Worm (Caenorhabditis elegans): ENCODE results near the gene dnpp-1.

dnpp-1 gene

DNA sequence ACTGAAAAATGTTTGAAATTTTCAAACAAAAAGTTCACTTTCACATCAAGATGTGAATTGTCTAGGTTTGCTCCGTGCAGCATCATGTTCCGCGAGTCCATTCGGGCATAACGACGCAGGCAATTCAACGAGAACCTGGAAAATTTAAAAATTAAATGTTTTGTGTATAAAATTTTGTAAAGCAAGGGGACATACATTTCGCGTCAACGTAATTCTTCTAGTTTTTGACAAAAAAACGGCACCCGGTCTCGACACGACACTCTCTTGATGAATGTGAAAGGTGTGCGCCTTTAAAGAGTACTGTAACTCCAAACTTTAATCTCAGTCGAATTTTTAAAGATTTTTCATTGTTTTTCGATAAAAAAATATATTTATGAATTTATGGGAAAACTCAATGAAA lies 29.6 kb downstream of the dnpp-1 start, which contains the start of gene R12B2.6:
TSS of gene R12B2.6 (minus strand) at position 101 of the 400 bp plus-strand sequence.
- TF ChIP-seq scrt-1 (GFP tag; IDR thresholded peaks at IDR 0.05) (no peak), hnd-1 (tag; optimal IDR thresholded peaks at IDR 0.05) (no peak), flt-1 (GFP tag; IDR thresholded peaks at IDR 0.05) (no peak), ceh-36 (tag; optimal IDR thresholded peaks at IDR 0.05) (no peak), ets-7 (tag; optimal IDR thresholded peaks at IDR 0.05) (no peak), hmbx-1 (tag; optimal IDR thresholded peaks at IDR 0.05) (no peak)

ce11 chrIII:5833376-5833775 lies 30.2 kb downstream of the dnpp-1 start, which contains the start of the genes R12B2.13 and mdt-15:
Gene R12B2.13 (minus strand): TSS chrIII:5833476.
Gene mdt-15 (minus strand): TSS chrIII:5833751.
- no peak for TF ChIP-seq aly-1 (tag; optimal IDR thresholded peaks at IDR 0.05)
- no peak for TF ChIP-seq tra-4 (tag; optimal IDR thresholded peaks at IDR 0.05)

- no peak for TF ChIP-seq ceh-13 (GFP tag; optimal IDR thresholded peaks at IDR 0.05)
- TF ChIP-seq scrt-1 (GFP tag; IDR thresholded peaks at IDR 0.05), result no peak
- no peak for TF ChIP-seq ceh-36 (tag; optimal IDR thresholded peaks at IDR 0.05)
- no peak for TF ChIP-seq ama-1 (optimal IDR thresholded peaks at IDR 0.05)
- TF ChIP-seq tbx-37 (GFP tag; conservative IDR thresholded peaks at IDR 0.05), result no peak
- TF ChIP-seq pes-1 (GFP tag; IDR thresholded peaks at IDR 0.05), result no peak
- TF ChIP-seq hmg-4 (GFP tag; optimal IDR thresholded peaks at IDR 0.05), result no peak
- TF ChIP-seq hnd-1 (tag; optimal IDR thresholded peaks at IDR 0.05), result no peak
- no peak for TF ChIP-seq ets-7 (tag; optimal IDR thresholded peaks at IDR 0.05)
- TF ChIP-seq hmbx-1 (tag; optimal IDR thresholded peaks at IDR 0.05), result no peak
- TF ChIP-seq B0310.2 (tag; optimal IDR thresholded peaks at IDR 0.05), result no peak
- TF ChIP-seq tbx-11 (GFP tag; IDR thresholded peaks at IDR 0.05), result no peak
- no peak for TF ChIP-seq F13C5.2 (tag; optimal IDR thresholded peaks at IDR 0.05)
- TF ChIP-seq flt-1 (GFP tag; IDR thresholded peaks at IDR 0.05), result no peak
- TF ChIP-seq tra-4 (tag; optimal IDR thresholded peaks at IDR 0.05), result no peak
- no peak for TF ChIP-seq aly-1 (tag; optimal IDR thresholded peaks at IDR 0.05)
- TF ChIP-seq sea-1 (GFP tag; conservative IDR thresholded peaks at IDR 0.05), result no peak
Observed at ce11 chrIII:5832442-5832841, 31.2 kb downstream of the dnpp-1 start.

- TF ChIP-seq aly-1 (tag; optimal IDR thresholded peaks at IDR 0.05) (no peak), tra-4 (tag; optimal IDR thresholded peaks at IDR 0.05) (no peak), hmbx-1 (tag; optimal IDR thresholded peaks at IDR 0.05) (no peak), sea-1 (GFP tag; conservative IDR thresholded peaks at IDR 0.05) (no peak), flt-1 (GFP tag; IDR thresholded peaks at IDR 0.05) (no peak), ama-1 (optimal IDR thresholded peaks at IDR 0.05) (no peak), pes-1 (GFP tag; IDR thresholded peaks at IDR 0.05) (no peak), hnd-1 (tag; optimal IDR thresholded peaks at IDR 0.05) (no peak), B0310.2 (tag; optimal IDR thresholded peaks at IDR 0.05) (no peak), ets-7 (tag; optimal IDR thresholded peaks at IDR 0.05) (no peak), ceh-36 (tag; optimal IDR thresholded peaks at IDR 0.05) (no peak), hmg-4 (GFP tag; optimal IDR thresholded peaks at IDR 0.05) (no peak), tbx-11 (GFP tag; IDR thresholded peaks at IDR 0.05) (no peak), F13C5.2 (tag; optimal IDR thresholded peaks at IDR 0.05) (no peak), scrt-1 (GFP tag; IDR thresholded peaks at IDR 0.05) (no peak), ceh-13 (GFP tag; optimal IDR thresholded peaks at IDR 0.05) (no peak), tbx-37 (GFP tag; conservative IDR thresholded peaks at IDR 0.05) (no peak)
Observed at ce11 chrIII:5828065-5828464, 35.5 kb downstream of the dnpp-1 start.

DNA sequence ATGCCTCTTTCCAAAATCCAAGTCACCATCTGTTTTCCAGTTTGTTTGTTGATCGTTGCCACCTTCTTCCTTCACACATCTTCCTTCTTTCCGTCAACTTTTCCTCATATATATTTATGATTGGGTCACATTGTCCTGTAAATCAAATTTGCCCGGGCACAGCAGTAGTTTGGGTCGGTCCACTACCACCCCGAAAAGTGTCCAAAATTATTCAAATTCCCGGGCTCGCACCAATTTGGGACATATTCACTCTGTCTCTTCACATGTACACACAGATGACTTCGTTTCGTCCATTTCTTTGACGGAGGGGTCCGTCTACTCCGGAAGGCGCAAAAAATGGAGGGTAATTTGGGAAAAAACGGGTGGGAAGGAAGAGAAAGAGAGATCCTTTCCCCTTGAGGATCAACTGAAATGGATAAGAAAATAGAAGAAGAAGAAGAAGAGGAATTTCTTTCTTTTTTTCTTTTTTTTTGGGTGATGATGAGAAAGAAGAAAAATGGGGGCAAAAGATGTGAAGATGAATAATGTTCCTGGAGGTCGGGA lies 36.6 kb downstream of the dnpp-1 start:
- no peak for TF ChIP-seq tbx-37 (GFP tag; conservative IDR thresholded peaks at IDR 0.05)
- TF ChIP-seq ceh-13 (GFP tag; optimal IDR thresholded peaks at IDR 0.05), result no peak
- TF ChIP-seq hnd-1 (tag; optimal IDR thresholded peaks at IDR 0.05), result no peak
- TF ChIP-seq flt-1 (GFP tag; IDR thresholded peaks at IDR 0.05), result no peak
- no peak for TF ChIP-seq ceh-36 (tag; optimal IDR thresholded peaks at IDR 0.05)
- TF ChIP-seq F13C5.2 (tag; optimal IDR thresholded peaks at IDR 0.05), result no peak
- TF ChIP-seq B0310.2 (tag; optimal IDR thresholded peaks at IDR 0.05), result no peak
- TF ChIP-seq ets-7 (tag; optimal IDR thresholded peaks at IDR 0.05), result no peak
- no peak for TF ChIP-seq sea-1 (GFP tag; conservative IDR thresholded peaks at IDR 0.05)

- TF ChIP-seq aly-1 (tag; optimal IDR thresholded peaks at IDR 0.05) (no peak), ama-1 (optimal IDR thresholded peaks at IDR 0.05) (no peak), F13C5.2 (tag; optimal IDR thresholded peaks at IDR 0.05) (no peak), ceh-36 (tag; optimal IDR thresholded peaks at IDR 0.05) (no peak), tbx-37 (GFP tag; conservative IDR thresholded peaks at IDR 0.05) (no peak), tra-4 (tag; optimal IDR thresholded peaks at IDR 0.05) (no peak), pes-1 (GFP tag; IDR thresholded peaks at IDR 0.05) (no peak), ceh-13 (GFP tag; optimal IDR thresholded peaks at IDR 0.05) (no peak), tbx-11 (GFP tag; IDR thresholded peaks at IDR 0.05) (no peak), sea-1 (GFP tag; conservative IDR thresholded peaks at IDR 0.05) (no peak), ets-7 (tag; optimal IDR thresholded peaks at IDR 0.05) (no peak), B0310.2 (tag; optimal IDR thresholded peaks at IDR 0.05) (no peak), scrt-1 (GFP tag; IDR thresholded peaks at IDR 0.05) (no peak), hmg-4 (GFP tag; optimal IDR thresholded peaks at IDR 0.05) (no peak), hnd-1 (tag; optimal IDR thresholded peaks at IDR 0.05) (no peak), flt-1 (GFP tag; IDR thresholded peaks at IDR 0.05) (no peak), hmbx-1 (tag; optimal IDR thresholded peaks at IDR 0.05) (no peak)
Observed at ce11 chrIII:5824450-5824972, 39.1 kb downstream of the dnpp-1 start.

DNA sequence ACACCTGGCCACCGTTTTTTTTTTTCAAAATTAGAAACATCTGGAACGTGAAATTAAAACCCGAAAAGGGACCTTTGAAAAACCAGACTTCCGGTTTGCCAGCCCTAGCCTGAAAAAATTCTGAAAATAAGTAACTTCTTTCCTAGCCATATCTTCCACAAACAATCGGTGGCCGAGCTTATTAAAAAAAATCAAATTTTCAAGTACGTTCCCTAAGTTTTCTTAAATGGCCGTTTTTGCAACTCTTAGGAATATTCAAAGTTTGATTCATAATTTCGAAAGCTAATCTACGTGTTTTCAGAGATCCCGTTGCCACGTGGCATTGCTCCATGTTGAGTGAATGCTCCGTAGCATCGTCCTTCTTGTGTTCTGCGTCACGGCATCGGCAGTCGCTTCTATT lies 40.0 kb downstream of the dnpp-1 start, which contains the start of gene R12B2.8:
TSS of gene R12B2.8 (plus strand) at position 301 of the 400 bp plus-strand sequence.
- no peak for TF ChIP-seq scrt-1 (GFP tag; IDR thresholded peaks at IDR 0.05)
- no peak for TF ChIP-seq B0310.2 (tag; optimal IDR thresholded peaks at IDR 0.05)
- no peak for TF ChIP-seq ceh-13 (GFP tag; optimal IDR thresholded peaks at IDR 0.05)
- no peak for TF ChIP-seq sea-1 (GFP tag; conservative IDR thresholded peaks at IDR 0.05)
- no peak for TF ChIP-seq flt-1 (GFP tag; IDR thresholded peaks at IDR 0.05)
- TF ChIP-seq aly-1 (tag; optimal IDR thresholded peaks at IDR 0.05), result no peak
- no peak for TF ChIP-seq hmbx-1 (tag; optimal IDR thresholded peaks at IDR 0.05)
- no peak for TF ChIP-seq ama-1 (optimal IDR thresholded peaks at IDR 0.05)
- no peak for TF ChIP-seq hmg-4 (GFP tag; optimal IDR thresholded peaks at IDR 0.05)
- TF ChIP-seq hnd-1 (tag; optimal IDR thresholded peaks at IDR 0.05), result no peak

Data from whole organism, early embryonic.